Worm (Caenorhabditis elegans): ENCODE measurements around the gene F58H1.8.

The F58H1.8 gene

ce11 chrV:11979673-11980561, 45.0 kb downstream of the F58H1.8 start, which contains the start of gene snr-4 (continued):
- TF ChIP-seq ceh-91 (GFP tag; IDR thresholded peaks at IDR 0.05): peak; percentile 83
- TF ChIP-seq hlh-12 (tag; optimal IDR thresholded peaks at IDR 0.05): no peak
- TF ChIP-seq ekl-4 (GFP tag; IDR thresholded peaks at IDR 0.05): peak; percentile 97
- peak; percentile 76; the same call in 1 of the 2 replicates for TF ChIP-seq egl-18 (GFP tag; IDR thresholded peaks at IDR 0.05)
- TF ChIP-seq mes-4 (tag; optimal IDR thresholded peaks at IDR 0.05): peak; percentile 88
- peak; percentile 88 for TF ChIP-seq madf-6 (GFP tag; IDR thresholded peaks at IDR 0.05)
- no peak for TF ChIP-seq ccch-3 (GFP tag; optimal IDR thresholded peaks at IDR 0.05)
- peak; percentile 72 for TF ChIP-seq B0035.1 (tag; optimal IDR thresholded peaks at IDR 0.05)
- TF ChIP-seq F23B12.7 (tag; optimal IDR thresholded peaks at IDR 0.05; ENCODE audit: insufficient read depth): peak; percentile 68
- TF ChIP-seq ztf-25 (GFP tag; IDR thresholded peaks at IDR 0.05): no peak
- peak; percentile 74 for TF ChIP-seq lsy-27 (tag; optimal IDR thresholded peaks at IDR 0.05; ENCODE audit: borderline replicate concordance, insufficient read depth)
- TF ChIP-seq efl-1 (GFP tag; optimal IDR thresholded peaks at IDR 0.05): peak; percentile 55
- peak; percentile 97 for TF ChIP-seq nfyb-1 (GFP tag; IDR thresholded peaks at IDR 0.05)
- TF ChIP-seq snpc-1.1 (tag; optimal IDR thresholded peaks at IDR 0.05; ENCODE audit: insufficient read depth): peak; percentile 98
- peak; percentile 87 for TF ChIP-seq tlf-1 (GFP tag; optimal IDR thresholded peaks at IDR 0.05)
- TF ChIP-seq madf-10 (tag; optimal IDR thresholded peaks at IDR 0.05): peak; percentile 56
- peak; percentile 79 for TF ChIP-seq ztf-18 (tag; optimal IDR thresholded peaks at IDR 0.05)
- no peak for TF ChIP-seq nhr-27 (tag; optimal IDR thresholded peaks at IDR 0.05)
- peak; percentile 76 for TF ChIP-seq ztf-26 (tag; optimal IDR thresholded peaks at IDR 0.05)
- TF ChIP-seq ztf-6 (GFP tag; IDR thresholded peaks at IDR 0.05): peak; percentile 48; the same call in 1 of the 2 replicates
- TF ChIP-seq D2030.7 (GFP tag; IDR thresholded peaks at IDR 0.05): peak; percentile 99
- TF ChIP-seq let-526 (GFP tag; IDR thresholded peaks at IDR 0.05): 0 out of 2 replicates have a peak, but pooled peaks have one; percentile 39
- TF ChIP-seq mcd-1 (GFP tag; IDR thresholded peaks at IDR 0.05): peak; percentile 93
- TF ChIP-seq T26A5.8 (tag; optimal IDR thresholded peaks at IDR 0.05): no peak
- TF ChIP-seq hlh-26 (GFP tag; conservative IDR thresholded peaks at IDR 0.05): no peak
- TF ChIP-seq F57C9.4 (tag; optimal IDR thresholded peaks at IDR 0.05): peak; percentile 49
- peak in 1 of 2 experiments; percentile 37 for TF ChIP-seq rec-8 (tag; optimal IDR thresholded peaks at IDR 0.05)
- peak; percentile 78 for TF ChIP-seq aptf-2 (GFP tag; conservative IDR thresholded peaks at IDR 0.05)
- peak; percentile 56; the same call in 1 of the 2 replicates for TF ChIP-seq B0019.2 (GFP tag; conservative IDR thresholded peaks at IDR 0.05)
- TF ChIP-seq egl-44 (GFP tag; IDR thresholded peaks at IDR 0.05): peak; percentile 74; the same call in 1 of the 2 replicates
- peak; percentile 60 for TF ChIP-seq die-1 (tag; optimal IDR thresholded peaks at IDR 0.05)
- peak; percentile 83 for TF ChIP-seq attf-3 (GFP tag; conservative IDR thresholded peaks at IDR 0.05)
- no peak for TF ChIP-seq lag-1 (GFP tag; IDR thresholded peaks at IDR 0.05)
- peak; percentile 49 for TF ChIP-seq pha-4 (tag; optimal IDR thresholded peaks at IDR 0.05)
- peak; percentile 97 for TF ChIP-seq hmg-1.2 (GFP tag; IDR thresholded peaks at IDR 0.05)
- TF ChIP-seq mxl-1 (tag; optimal IDR thresholded peaks at IDR 0.05): no peak
- TF ChIP-seq ceh-40 (GFP tag; IDR thresholded peaks at IDR 0.05): 0 out of 2 replicates have a peak, but pooled peaks have one; percentile 27
- TF ChIP-seq ZK185.1 (tag; optimal IDR thresholded peaks at IDR 0.05; ENCODE audit: poor library complexity, severe bottlenecking): peak; percentile 73
- TF ChIP-seq gei-17 (GFP tag; optimal IDR thresholded peaks at IDR 0.05): peak; percentile 72
- TF ChIP-seq ztf-22 (GFP tag; optimal IDR thresholded peaks at IDR 0.05): no peak
- TF ChIP-seq unc-62 (GFP tag; optimal IDR thresholded peaks at IDR 0.05): no peak
- TF ChIP-seq ceh-27 (GFP tag; optimal IDR thresholded peaks at IDR 0.05): peak; percentile 76
- no peak for TF ChIP-seq zim-3 (tag; optimal IDR thresholded peaks at IDR 0.05)
- TF ChIP-seq ztf-3 (GFP tag; optimal IDR thresholded peaks at IDR 0.05): peak; percentile 10
- no peak for TF ChIP-seq tbx-9 (tag; optimal IDR thresholded peaks at IDR 0.05; ENCODE audit: borderline replicate concordance)
- TF ChIP-seq F37B4.10 (GFP tag; IDR thresholded peaks at IDR 0.05): 0 out of 2 replicates have a peak, but pooled peaks have one; percentile 58
